Worm (Caenorhabditis elegans): Measurements from ENCODE around the gene ifd-2.

ce11 chrX:859401-859800 is 43.7 kb upstream of the ifd-2 start, which contains the start of gene F56F10.2:
- TF ChIP-seq F22D6.2 (tag; optimal IDR thresholded peaks at IDR 0.05) (no peak), B0035.1 (tag; optimal IDR thresholded peaks at IDR 0.05) (no peak), B0336.3 (GFP tag; IDR thresholded peaks at IDR 0.05) (no peak), fkh-3 (tag; optimal IDR thresholded peaks at IDR 0.05) (no peak), zim-3 (tag; optimal IDR thresholded peaks at IDR 0.05) (no peak), F33H1.4 (GFP tag; IDR thresholded peaks at IDR 0.05) (no peak)

Measured in whole organism, young adult.